Worm (Caenorhabditis elegans) whole organism, mixed stage, embryonic: ENCODE results near the gene vap-1.
A peak's percentile ranks its signal among the peaks of the same experiment; 100 is the strongest.

ENCODE experiments used
- bed-3 ChIP-seq: fragments of 200-800 bp; sonication (Bioruptor generic); optimal IDR thresholded peaks from 3 replicates; lab custom pipeline; 2018; ENCODE audit warnings: mild to moderate bottlenecking, missing genetic modification characterization, moderate library complexity, missing compliant biosample characterization
- blmp-1 ChIP-seq: fragments of 150-350 bp; optimal IDR thresholded peaks from 2 replicates; lab custom pipeline; 2014; ENCODE audit warnings: missing biosample characterization, missing genetic modification characterization
- ceh-39 ChIP-seq: fragments of 150-350 bp; optimal IDR thresholded peaks from 2 replicates; lab custom pipeline; 2014; ENCODE audit warnings: missing biosample characterization, missing genetic modification characterization
- ceh-43 ChIP-seq: fragments of 200-800 bp; sonication (Bioruptor generic); optimal IDR thresholded peaks from 2 replicates; lab custom pipeline; 2018; ENCODE audit warnings: mild to moderate bottlenecking, missing genetic modification characterization, moderate library complexity, missing compliant biosample characterization
- ceh-83 ChIP-seq: fragments of 200-800 bp; sonication (Bioruptor generic); optimal IDR thresholded peaks from 2 replicates; lab custom pipeline; 2018; ENCODE audit warnings: mild to moderate bottlenecking, missing genetic modification characterization, missing compliant biosample characterization
- ces-1 ChIP-seq: fragments of 150-350 bp; optimal IDR thresholded peaks from 2 replicates; lab custom pipeline; 2014; ENCODE audit warnings: missing biosample characterization, missing genetic modification reagents, missing genetic modification characterization
- cnd-1 ChIP-seq: fragments of 200-800 bp; sonication (Bioruptor generic); optimal IDR thresholded peaks from 2 replicates; lab custom pipeline; 2018; ENCODE audit warnings: mild to moderate bottlenecking, missing genetic modification characterization, missing compliant biosample characterization
- drap-1 ChIP-seq: fragments of 200-800 bp; sonication (Bioruptor generic); optimal IDR thresholded peaks from 3 replicates; lab custom pipeline; 2018; ENCODE audit warnings: mild to moderate bottlenecking, missing genetic modification characterization, missing compliant biosample characterization
- elt-3 ChIP-seq: fragments of 150-350 bp; optimal IDR thresholded peaks from 2 replicates; lab custom pipeline; 2014; ENCODE audit warnings: missing biosample characterization, missing genetic modification characterization
- flh-1 ChIP-seq: fragments of 200-800 bp; sonication (Bioruptor generic); optimal IDR thresholded peaks from 2 replicates; lab custom pipeline; 2018; ENCODE audit warnings: mild to moderate bottlenecking, missing genetic modification characterization, moderate library complexity, missing compliant biosample characterization
- ham-2 ChIP-seq: fragments of 200-800 bp; sonication (Bioruptor generic); optimal IDR thresholded peaks from 2 replicates; lab custom pipeline; 2018; ENCODE audit warnings: mild to moderate bottlenecking, missing genetic modification characterization, missing compliant biosample characterization
- hlh-1 ChIP-seq: fragments of 150-350 bp; optimal IDR thresholded peaks from 2 replicates; lab custom pipeline; 2014; ENCODE audit warnings: missing biosample characterization, missing genetic modification reagents, missing genetic modification characterization
- lin-13 ChIP-seq: fragments of 150-350 bp; optimal IDR thresholded peaks from 2 replicates; lab custom pipeline; 2014; ENCODE audit warnings: missing biosample characterization, missing genetic modification characterization
- lin-32 ChIP-seq: fragments of 200-800 bp; sonication (Bioruptor generic); optimal IDR thresholded peaks from 2 replicates; lab custom pipeline; 2018; ENCODE audit warnings: mild to moderate bottlenecking, missing genetic modification characterization, missing compliant biosample characterization
- lsy-2 ChIP-seq: fragments of 150-350 bp; optimal IDR thresholded peaks from 2 replicates; lab custom pipeline; 2014; ENCODE audit warnings: missing biosample characterization, missing genetic modification characterization
- mab-5 ChIP-seq: fragments of 150-350 bp; optimal IDR thresholded peaks from 2 replicates; lab custom pipeline; 2014; ENCODE audit warnings: missing biosample characterization, missing genetic modification characterization
- mep-1 ChIP-seq: fragments of 150-350 bp; optimal IDR thresholded peaks from 2 replicates; lab custom pipeline; 2017; ENCODE audit warnings: missing biosample characterization, missing genetic modification reagents, missing genetic modification characterization, inconsistent platforms
- mls-2 ChIP-seq: sonication (generic microtip); optimal IDR thresholded peaks from 2 replicates; lab custom pipeline; 2016; ENCODE audit warnings: mild to moderate bottlenecking, missing genetic modification characterization, moderate library complexity, missing compliant biosample characterization
- nhr-12 ChIP-seq: fragments of 150-350 bp; optimal IDR thresholded peaks from 2 replicates; lab custom pipeline; 2014; ENCODE audit warnings: missing biosample characterization, missing genetic modification characterization
- nhr-2 ChIP-seq: fragments of 150-350 bp; optimal IDR thresholded peaks from 2 replicates; lab custom pipeline; 2014; ENCODE audit warnings: missing biosample characterization, missing genetic modification characterization
- nhr-237 ChIP-seq: fragments of 150-350 bp; optimal IDR thresholded peaks from 2 replicates; lab custom pipeline; 2014; ENCODE audit warnings: missing biosample characterization, missing genetic modification characterization
- nhr-28 ChIP-seq: fragments of 150-350 bp; optimal IDR thresholded peaks from 2 replicates; lab custom pipeline; 2014; ENCODE audit warnings: missing biosample characterization, missing genetic modification characterization
- nhr-76 ChIP-seq: sonication (generic microtip); optimal IDR thresholded peaks from 2 replicates; lab custom pipeline; 2017; ENCODE audit warnings: missing biosample characterization, missing genetic modification characterization
- pha-4 ChIP-seq: fragments of 150-350 bp; optimal IDR thresholded peaks from 2 replicates; lab custom pipeline; 2018; ENCODE audit warnings: missing biosample characterization, missing genetic modification reagents, missing genetic modification characterization
- sem-2 ChIP-seq: fragments of 200-800 bp; sonication (Bioruptor generic); optimal IDR thresholded peaks from 2 replicates; lab custom pipeline; 2018; ENCODE audit warnings: mild to moderate bottlenecking, missing genetic modification characterization, missing compliant biosample characterization
- sptf-1 ChIP-seq: sonication (generic microtip); optimal IDR thresholded peaks from 2 replicates; lab custom pipeline; 2017; ENCODE audit warnings: mild to moderate bottlenecking, missing genetic modification characterization, moderate library complexity, missing compliant biosample characterization
- tbx-8 ChIP-seq: fragments of 200-800 bp; sonication (Bioruptor generic); optimal IDR thresholded peaks from 2 replicates; lab custom pipeline; 2018; ENCODE audit warnings: mild to moderate bottlenecking, missing genetic modification characterization, moderate library complexity, missing compliant biosample characterization
- unc-39 ChIP-seq: fragments of 150-350 bp; optimal IDR thresholded peaks from 2 replicates; lab custom pipeline; 2014; ENCODE audit warnings: missing biosample characterization, missing genetic modification characterization
- unc-62 ChIP-seq: fragments of 150-350 bp; optimal IDR thresholded peaks from 2 replicates; lab custom pipeline; 2014; ENCODE audit warnings: missing biosample characterization, missing genetic modification reagents, missing genetic modification characterization
- zip-8 ChIP-seq: fragments of 150-350 bp; optimal IDR thresholded peaks from 2 replicates; lab custom pipeline; 2014; ENCODE audit warnings: missing biosample characterization, missing genetic modification characterization
- ztf-11 ChIP-seq: fragments of 150-350 bp; optimal IDR thresholded peaks from 2 replicates; lab custom pipeline; 2014; ENCODE audit warnings: missing biosample characterization, missing genetic modification characterization

Gene vap-1

ce11 chrX:17373955-17374354 is 22.4 kb downstream of the vap-1 start:
- no peak for TF ChIP-seq cnd-1 (tag; lab: Kevin White, UChicago)
- TF ChIP-seq unc-62 (GFP tag; lab: Kevin White, UChicago) = peak; percentile 64
- no peak for TF ChIP-seq drap-1 (GFP tag; lab: Kevin White, UChicago)
- no peak for TF ChIP-seq unc-39 (tag; lab: Kevin White, UChicago)

DNA sequence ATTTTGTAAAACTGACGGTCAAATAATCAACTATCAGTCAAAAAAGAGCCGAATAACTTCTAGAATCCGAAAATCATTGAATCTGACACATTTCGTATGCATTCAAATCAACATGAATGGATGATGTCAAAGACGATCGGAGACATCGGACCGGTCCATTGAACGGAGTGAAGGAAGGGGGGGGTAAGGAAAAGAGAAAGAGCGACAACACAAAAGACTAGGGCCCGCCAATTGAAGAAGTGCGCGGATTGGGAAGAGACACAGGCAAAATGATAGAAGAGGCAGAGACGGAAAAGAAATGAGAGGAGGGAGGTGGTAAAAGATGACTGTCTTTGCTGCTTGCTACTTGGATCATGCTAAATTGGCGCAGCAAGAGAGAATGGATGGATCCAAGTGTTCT is 26.8 kb downstream of the vap-1 start:
- TF ChIP-seq hlh-1 (no peak), ham-2 (GFP tag; lab: Kevin White, UChicago) (peak; percentile 45), nhr-2 (tag; lab: Kevin White, UChicago) (no peak), sem-2 (no peak)
- TF ChIP-seq, all 35 proteins: peak for 1

ce11 chrX:17368542-17368941 is 27.8 kb downstream of the vap-1 start, which contains the start of gene mfsd-10:
Gene mfsd-10, minus strand, starts transcription at chrX:17368642.
- no peak for TF ChIP-seq ceh-39 (tag; lab: Kevin White, UChicago)
- TF ChIP-seq bed-3 (GFP tag; lab: Kevin White, UChicago) = no peak
- no peak for TF ChIP-seq lsy-2
- TF ChIP-seq blmp-1 (tag; lab: Kevin White, UChicago) = no peak
- TF ChIP-seq nhr-76 (tag; lab: Kevin White, UChicago) = no peak
- TF ChIP-seq mls-2 (tag; lab: Kevin White, UChicago) = no peak
- TF ChIP-seq ces-1 = no peak
- no peak for TF ChIP-seq nhr-237 (tag; lab: Kevin White, UChicago)
- no peak for TF ChIP-seq elt-3 (tag; lab: Kevin White, UChicago)
- TF ChIP-seq sem-2 = no peak
- no peak for TF ChIP-seq unc-62 (GFP tag; lab: Kevin White, UChicago)
- no peak for TF ChIP-seq ztf-11 (tag; lab: Kevin White, UChicago)
- no peak for TF ChIP-seq sptf-1 (tag; lab: Kevin White, UChicago)
- TF ChIP-seq cnd-1 (tag; lab: Kevin White, UChicago) = no peak
- no peak for TF ChIP-seq pha-4

- TF ChIP-seq flh-1 (GFP tag; lab: Kevin White, UChicago) = no peak
- TF ChIP-seq hlh-1 = no peak
- no peak for TF ChIP-seq nhr-2 (tag; lab: Kevin White, UChicago)
- TF ChIP-seq ceh-43 (GFP tag; lab: Kevin White, UChicago) = no peak
- TF ChIP-seq lin-13 (tag; lab: Kevin White, UChicago) = no peak
- TF ChIP-seq nhr-76 (tag; lab: Kevin White, UChicago) = no peak
- no peak for TF ChIP-seq nhr-28 (tag; lab: Kevin White, UChicago)
- TF ChIP-seq drap-1 (GFP tag; lab: Kevin White, UChicago) = no peak
- TF ChIP-seq ces-1 = no peak
- TF ChIP-seq unc-62 (GFP tag; lab: Kevin White, UChicago) = no peak
- TF ChIP-seq lsy-2 = no peak
- TF ChIP-seq lin-32 = no peak
- TF ChIP-seq ceh-83 (GFP tag; lab: Kevin White, UChicago) = no peak
- TF ChIP-seq mls-2 (tag; lab: Kevin White, UChicago) = no peak
- TF ChIP-seq unc-39 (tag; lab: Kevin White, UChicago) = no peak
- TF ChIP-seq zip-8 = no peak
- TF ChIP-seq mab-5 (tag; lab: Kevin White, UChicago) = no peak
These were observed 32.9 kb downstream of the vap-1 start for ce11 chrX:17363491-17363890.

DNA sequence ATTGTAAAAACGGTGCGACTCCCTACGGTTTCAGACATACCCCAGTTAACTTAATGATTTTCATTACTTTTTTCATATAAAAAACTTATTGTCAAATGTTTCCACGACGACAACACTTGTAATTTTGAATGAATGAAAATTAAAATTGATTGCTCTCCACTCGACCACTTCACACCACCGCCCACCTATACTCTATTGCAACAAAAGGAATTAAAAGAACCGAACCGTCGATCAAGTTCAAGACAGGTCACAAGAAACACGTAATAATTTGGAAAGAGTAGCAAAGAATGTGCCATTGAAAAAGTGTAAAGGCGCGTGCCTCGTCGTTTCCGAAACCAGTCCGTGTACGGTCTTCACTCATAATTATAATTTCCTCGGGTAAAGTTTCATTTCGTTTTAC is 33.8 kb downstream of the vap-1 start, which contains the start of gene F10D7.11:
TSS of gene F10D7.11 (plus strand) at position 301 of the 400 bp plus-strand sequence.
- TF ChIP-seq sem-2 = no peak
- TF ChIP-seq nhr-12 = no peak
- TF ChIP-seq nhr-76 (tag; lab: Kevin White, UChicago) = no peak
- TF ChIP-seq nhr-237 (tag; lab: Kevin White, UChicago) = no peak
- no peak for TF ChIP-seq elt-3 (tag; lab: Kevin White, UChicago)
- TF ChIP-seq lin-13 (tag; lab: Kevin White, UChicago) = no peak
- no peak for TF ChIP-seq ztf-11 (tag; lab: Kevin White, UChicago)
- no peak for TF ChIP-seq flh-1 (GFP tag; lab: Kevin White, UChicago)
- TF ChIP-seq ceh-39 (tag; lab: Kevin White, UChicago) = no peak
- TF ChIP-seq mep-1 = no peak
- TF ChIP-seq nhr-28 (tag; lab: Kevin White, UChicago) = no peak
- TF ChIP-seq mab-5 (tag; lab: Kevin White, UChicago) = no peak
- TF ChIP-seq tbx-8 (GFP tag; lab: Kevin White, UChicago) = no peak
- TF ChIP-seq blmp-1 (tag; lab: Kevin White, UChicago) = no peak
- TF ChIP-seq pha-4 = no peak
- TF ChIP-seq, all 35 proteins: peak for 0
